Fruit fly (Drosophila melanogaster) whole organism: Measurements from ENCODE around the gene CG15515.
"Not testable (repeated sequence)": the region's sequence is repeated elsewhere in the genome, so short reads cannot be mapped to it uniquely, and the experiment has no call there.

Experiments
- CG8478 ChIP-seq: fragments of >200 bp; optimal IDR thresholded peaks from 2 replicates; lab custom pipeline; 2018; ENCODE audit warnings: inconsistent platforms
- Dll ChIP-seq: fragments of >200 bp; optimal IDR thresholded peaks from 2 replicates; lab custom pipeline; 2017
- EcR ChIP-seq, 2 experiments: fragments of >200 bp; optimal IDR thresholded peaks; 2 replicates each; lab custom pipeline; 2017; ENCODE audit warnings: missing biosample characterization in 2 of 2, missing genetic modification characterization in 2 of 2, missing genetic modification reagents in 2 of 2
- pan ChIP-seq: fragments of >200 bp; optimal IDR thresholded peaks from 2 replicates; lab custom pipeline; 2017
- psq ChIP-seq: fragments of >200 bp; optimal IDR thresholded peaks from 2 replicates; lab custom pipeline; 2017
- usp ChIP-seq: fragments of >200 bp; optimal IDR thresholded peaks from 2 replicates; lab custom pipeline; 2017; ENCODE audit warnings: missing biosample characterization, missing genetic modification characterization, mixed read lengths

CG15515 gene

dm6 chr3R:29924515-29924914, 19.3 kb downstream of the CG15515 start, which contains the start of gene Jon99Cii:
TSS of gene Jon99Cii (minus strand) at chr3R:29924615.
- TF ChIP-seq Dll (lab: Kevin White, UChicago); EcR (GFP tag; optimal IDR thresholded peaks at IDR 0.05; lab: Kevin White, UChicago); CG8478 (lab: Kevin White, UChicago): not testable (repeated sequence)

- TF ChIP-seq EcR (GFP tag; optimal IDR thresholded peaks at IDR 0.05; lab: Kevin White, UChicago) (no peak), psq (no peak), Dll (lab: Kevin White, UChicago) (no peak), usp (no peak), pan (lab: Kevin White, UChicago) (no peak)
Observed at dm6 chr3R:29926089-29926488, 20.8 kb downstream of the CG15515 start, which contains the start of gene Jon99Ci. TSS of gene Jon99Ci (minus strand) at chr3R:29926189.

- TF ChIP-seq usp (no peak), Dll (lab: Kevin White, UChicago) (no peak), CG8478 (lab: Kevin White, UChicago) (no peak), pan (lab: Kevin White, UChicago) (no peak), psq (no peak), EcR (GFP tag; optimal IDR thresholded peaks at IDR 0.05; lab: Kevin White, UChicago) (no peak)
Observed at dm6 chr3R:29926955-29927354, 21.7 kb downstream of the CG15515 start, which contains the start of gene CG15522. TSS of gene CG15522 (plus strand) at chr3R:29927255.

dm6 chr3R:29930286-29930685, 25.0 kb downstream of the CG15515 start, which contains the start of gene alpha-Man-Ic:
TSS of gene alpha-Man-Ic (minus strand) at chr3R:29930386.
- TF ChIP-seq pan (lab: Kevin White, UChicago) (no peak), psq (no peak), usp (no peak), EcR (GFP tag; optimal IDR thresholded peaks at IDR 0.05; lab: Kevin White, UChicago) (no peak), Dll (lab: Kevin White, UChicago) (no peak), CG8478 (lab: Kevin White, UChicago) (no peak)

dm6 chr3R:29933007-29933464, 27.8 kb downstream of the CG15515 start, which contains the start of the genes Cog7, CG42557 and CG42558:
TSS of gene Cog7 (minus strand) at chr3R:29933057.
TSS of gene CG42557 (plus strand) at chr3R:29933287.
TSS of gene CG42558 (plus strand) at chr3R:29933287.
- TF ChIP-seq Dll (lab: Kevin White, UChicago) (no peak), usp (no peak), pan (lab: Kevin White, UChicago) (no peak), CG8478 (lab: Kevin White, UChicago) (no peak), EcR (GFP tag; optimal IDR thresholded peaks at IDR 0.05; lab: Kevin White, UChicago) (no peak), psq (no peak)

dm6 chr3R:29935756-29936155, 30.5 kb downstream of the CG15515 start, which contains the start of the genes eIF2Balpha and Vps13B:
TSS of gene eIF2Balpha (minus strand) at chr3R:29935888.
TSS of gene Vps13B (plus strand) at chr3R:29935978.
- no peak for TF ChIP-seq EcR (GFP tag; optimal IDR thresholded peaks at IDR 0.05; lab: Kevin White, UChicago)
- no peak for TF ChIP-seq usp
- TF ChIP-seq psq = no peak
- TF ChIP-seq Dll (lab: Kevin White, UChicago) = no peak
